Worm (Caenorhabditis elegans): ENCODE measurements around the gene mai-2.

- TF ChIP-seq flt-1 (GFP tag; IDR thresholded peaks at IDR 0.05), result no peak
- TF ChIP-seq tab-1 (GFP tag; IDR thresholded peaks at IDR 0.05), result no peak
- no peak for TF ChIP-seq ref-1 (GFP tag; conservative IDR thresholded peaks at IDR 0.05)
- TF ChIP-seq klf-2 (GFP tag; conservative IDR thresholded peaks at IDR 0.05), result no peak
- TF ChIP-seq med-1 (GFP tag; optimal IDR thresholded peaks at IDR 0.05; ENCODE audit: insufficient read depth), result no peak
These were observed 2.5 kb upstream of the mai-2 start for ce11 chrIV:3383203-3383602.
